Worm (Caenorhabditis elegans) whole organism, L4 larva: ENCODE results near the gene col-39.
A peak's percentile ranks its signal among the peaks of the same experiment; 100 is the strongest.

Experiments used
- D1046.2 ChIP-seq: fragments of 200-800 bp; sonication (Bioruptor generic); IDR thresholded peaks from 2 replicates; pipeline ENCODE4 v1.3.6; 2022; ENCODE audit warnings: missing genetic modification characterization, missing compliant biosample characterization
- F37D6.2 ChIP-seq: sonication (generic microtip); optimal IDR thresholded peaks from 2 replicates; lab custom pipeline; 2016; ENCODE audit warnings: mild to moderate bottlenecking, missing genetic modification characterization, missing compliant biosample characterization
- F44E2.7 ChIP-seq: fragments of 200-800 bp; sonication (Bioruptor generic); IDR thresholded peaks from 2 replicates; pipeline ENCODE4 v2.1.2; 2022; ENCODE audit warnings: missing genetic modification characterization, missing compliant biosample characterization
- F49E8.2 ChIP-seq: sonication (generic microtip); optimal IDR thresholded peaks from 2 replicates; lab custom pipeline; 2016; ENCODE audit warnings: missing compliant biosample characterization, mild to moderate bottlenecking, missing genetic modification characterization, borderline replicate concordance
- Y48G9A.11 ChIP-seq: fragments of 200-800 bp; sonication (Bioruptor generic); IDR thresholded peaks from 2 replicates; pipeline ENCODE4 v1.3.6; 2022; ENCODE audit warnings: missing genetic modification reagents, missing genetic modification characterization, missing compliant biosample characterization
- aha-1 ChIP-seq: fragments of 150-350 bp; peaks from one replicate; lab custom pipeline; 2014; ENCODE audit warnings: missing biosample characterization, missing genetic modification characterization
- aly-2 ChIP-seq: sonication (generic microtip); optimal IDR thresholded peaks from 2 replicates; lab custom pipeline; 2018; ENCODE audit warnings: missing biosample characterization, missing genetic modification characterization
- arid-1 ChIP-seq: fragments of 200-800 bp; sonication (Bioruptor generic); conservative IDR thresholded peaks from 2 replicates; pipeline ENCODE4 v1.3.6; 2022; ENCODE audit warnings: missing genetic modification reagents, missing genetic modification characterization, missing compliant biosample characterization
- ceh-44 ChIP-seq: fragments of 200-800 bp; sonication (Bioruptor generic); IDR thresholded peaks from 2 replicates; pipeline ENCODE4 v1.3.6; 2022; ENCODE audit warnings: missing genetic modification reagents, missing genetic modification characterization, missing compliant biosample characterization
- ceh-62 ChIP-seq: sonication (generic microtip); optimal IDR thresholded peaks from 2 replicates; lab custom pipeline; 2017; ENCODE audit warnings: missing biosample characterization, missing genetic modification characterization
- daf-16 ChIP-seq, 3 experiments: sonication (generic microtip); optimal IDR thresholded peaks; 2 replicates each; lab custom pipeline; 2016 to 2017; ENCODE audit warnings: missing genetic modification characterization in 3 of 3, missing genetic modification reagents in 3 of 3, mild to moderate bottlenecking in 2 of 3, missing compliant biosample characterization in 2 of 3, missing biosample characterization in 1 of 3, moderate library complexity in 1 of 3
- dmd-6 ChIP-seq: fragments of 200-800 bp; sonication (Bioruptor generic); IDR thresholded peaks from 2 replicates; pipeline ENCODE4 v1.3.6; 2022; ENCODE audit warnings: missing genetic modification reagents, missing genetic modification characterization, missing compliant biosample characterization
- egl-27 ChIP-seq: sonication (generic microtip); optimal IDR thresholded peaks from 3 replicates; lab custom pipeline; 2017; ENCODE audit warnings: missing biosample characterization, missing genetic modification reagents, missing genetic modification characterization
- fos-1 ChIP-seq: fragments of 150-350 bp; optimal IDR thresholded peaks from 2 replicates; lab custom pipeline; 2014; ENCODE audit warnings: missing biosample characterization, missing genetic modification characterization
- hmg-1.1 ChIP-seq: fragments of 200-800 bp; sonication (Bioruptor generic); IDR thresholded peaks from 2 replicates; pipeline ENCODE4 v1.3.6; 2022; ENCODE audit warnings: missing genetic modification reagents, missing genetic modification characterization, missing compliant biosample characterization
- lin-13 ChIP-seq: fragments of 150-350 bp; optimal IDR thresholded peaks from 2 replicates; lab custom pipeline; 2014; ENCODE audit warnings: missing biosample characterization, missing genetic modification reagents, missing genetic modification characterization
- lin-15B ChIP-seq: fragments of 150-350 bp; sonication (generic microtip); optimal IDR thresholded peaks from 3 replicates; lab custom pipeline; 2014; ENCODE audit warnings: missing biosample characterization, missing genetic modification characterization
- lin-38 ChIP-seq: fragments of 200-800 bp; sonication (Bioruptor generic); IDR thresholded peaks from 2 replicates; pipeline ENCODE4 v1.3.6; 2022; ENCODE audit warnings: missing genetic modification reagents, missing genetic modification characterization, missing compliant biosample characterization
- lir-3 ChIP-seq: sonication (generic microtip); optimal IDR thresholded peaks from 2 replicates; lab custom pipeline; 2016; ENCODE audit warnings: mild to moderate bottlenecking, missing genetic modification characterization, missing compliant biosample characterization
- lsy-2 ChIP-seq, 2 experiments: fragments of 150-350 bp in 1 of 2; sonication (generic microtip) in 1 of 2; optimal IDR thresholded peaks; 2 replicates each; lab custom pipeline; 2014 to 2017; ENCODE audit warnings: missing biosample characterization in 2 of 2, missing genetic modification characterization in 2 of 2
- madf-5 ChIP-seq, 2 experiments: fragments of 200-800 bp; sonication (Bioruptor generic); IDR thresholded peaks; 2 replicates each; pipeline ENCODE4 v1.3.6; 2022; ENCODE audit warnings: missing compliant biosample characterization in 2 of 2, missing genetic modification characterization in 2 of 2
- madf-9 ChIP-seq: fragments of 200-800 bp; sonication (Bioruptor generic); conservative IDR thresholded peaks from 2 replicates; pipeline ENCODE4 v1.3.6; 2022; ENCODE audit warnings: missing genetic modification reagents, missing genetic modification characterization, missing compliant biosample characterization
- mep-1 ChIP-seq: fragments of 150-350 bp; sonication (generic microtip); optimal IDR thresholded peaks from 3 replicates; lab custom pipeline; 2014; ENCODE audit warnings: missing biosample characterization, missing genetic modification characterization
- mxl-2 ChIP-seq: fragments of 200-800 bp; sonication (Bioruptor generic); conservative IDR thresholded peaks from 2 replicates; pipeline ENCODE4 v1.3.6; 2022; ENCODE audit warnings: missing genetic modification reagents, missing genetic modification characterization, missing compliant biosample characterization
- mxl-3 ChIP-seq: fragments of 200-800 bp; sonication (Bioruptor generic); optimal IDR thresholded peaks from 2 replicates; lab custom pipeline; 2018; ENCODE audit warnings: mild to moderate bottlenecking, missing genetic modification characterization, missing compliant biosample characterization
- nhr-11 ChIP-seq: fragments of 150-350 bp; optimal IDR thresholded peaks from 2 replicates; lab custom pipeline; 2014; ENCODE audit warnings: missing biosample characterization, missing genetic modification characterization
- nhr-237 ChIP-seq: sonication (generic microtip); optimal IDR thresholded peaks from 2 replicates; lab custom pipeline; 2017; ENCODE audit warnings: missing biosample characterization, missing genetic modification characterization
- nhr-28 ChIP-seq: fragments of 150-350 bp; optimal IDR thresholded peaks from 2 replicates; lab custom pipeline; 2014; ENCODE audit warnings: missing biosample characterization, missing genetic modification characterization
- nhr-42 ChIP-seq: fragments of 200-800 bp; sonication (Bioruptor generic); IDR thresholded peaks from 2 replicates; pipeline ENCODE4 v1.3.6; 2022; ENCODE audit warnings: missing genetic modification characterization, missing compliant biosample characterization
- nhr-48 ChIP-seq: sonication (generic microtip); optimal IDR thresholded peaks from 2 replicates; lab custom pipeline; 2016; ENCODE audit warnings: mild to moderate bottlenecking, missing genetic modification characterization, missing compliant biosample characterization
- nhr-6 ChIP-seq: fragments of 150-350 bp; optimal IDR thresholded peaks from 2 replicates; lab custom pipeline; 2014; ENCODE audit warnings: missing biosample characterization, missing genetic modification characterization
- nhr-76 ChIP-seq: fragments of 150-350 bp; optimal IDR thresholded peaks from 2 replicates; lab custom pipeline; 2014; ENCODE audit warnings: missing biosample characterization, missing genetic modification characterization
- nhr-77 ChIP-seq: fragments of 150-350 bp; optimal IDR thresholded peaks from 2 replicates; lab custom pipeline; 2014; ENCODE audit warnings: missing biosample characterization, missing genetic modification characterization
- ztf-11 ChIP-seq: fragments of 150-350 bp; optimal IDR thresholded peaks from 2 replicates; lab custom pipeline; 2014; ENCODE audit warnings: missing biosample characterization, missing genetic modification characterization

Gene col-39

DNA sequence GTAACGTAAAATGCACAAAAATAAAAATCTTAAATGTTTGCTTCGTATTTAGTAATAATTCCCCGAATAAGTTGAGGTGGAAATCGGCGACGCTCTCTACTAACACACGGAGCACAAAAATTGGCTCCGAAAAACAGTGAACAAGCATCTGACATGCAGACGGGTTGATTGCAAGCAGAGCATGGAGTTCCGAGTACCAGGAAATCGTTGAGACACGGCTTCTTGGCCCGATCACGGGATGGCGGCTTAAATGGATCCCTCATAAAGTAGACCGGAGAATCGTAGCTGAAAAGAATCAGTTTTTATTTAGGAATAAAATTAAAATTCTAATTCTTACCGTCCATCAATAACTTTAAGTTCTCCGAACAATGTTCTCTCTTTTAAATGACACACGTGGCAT, 42.4 kb upstream of the col-39 start:
- TF ChIP-seq nhr-6 = no peak
- TF ChIP-seq nhr-77 (tag; lab: Kevin White, UChicago) = no peak
- no peak for TF ChIP-seq D1046.2
- no peak for TF ChIP-seq lin-13 (GFP tag; lab: Kevin White, UChicago)
- no peak for TF ChIP-seq nhr-76 (tag; lab: Kevin White, UChicago)
- no peak for TF ChIP-seq F37D6.2
- no peak for TF ChIP-seq arid-1
- no peak for TF ChIP-seq dmd-6 (GFP tag; lab: Robert Waterston, UW)
- peak; percentile 86 for TF ChIP-seq aha-1 (tag; lab: Kevin White, UChicago)
- TF ChIP-seq, all 104 proteins: peak for 1

DNA sequence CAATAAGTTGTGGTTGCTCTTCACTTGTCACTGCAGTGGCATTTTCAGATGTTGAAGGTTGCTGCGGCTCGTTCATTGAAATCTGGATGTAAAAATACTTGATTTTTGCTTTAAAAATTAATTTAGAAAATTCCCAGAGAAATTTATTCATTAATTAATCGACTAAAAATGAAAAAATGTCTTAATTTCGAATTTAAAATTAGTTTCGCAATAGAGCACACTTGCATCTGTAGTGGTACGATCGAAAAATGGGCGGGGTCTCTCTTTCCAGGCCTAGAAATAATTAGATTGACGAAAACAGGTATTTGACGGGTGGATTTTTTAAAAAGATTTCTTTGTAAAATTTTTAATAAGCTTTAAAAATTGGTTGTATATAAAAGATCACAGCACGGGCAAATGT, 42.0 kb upstream of the col-39 start, which contains the start of gene D2089.8:
TSS of gene D2089.8 (minus strand) at position 84 of the 400 bp plus-strand sequence.
- TF ChIP-seq madf-9 (no peak), lin-38 (GFP tag; lab: Robert Waterston, UW) (peak; percentile 88)

DNA sequence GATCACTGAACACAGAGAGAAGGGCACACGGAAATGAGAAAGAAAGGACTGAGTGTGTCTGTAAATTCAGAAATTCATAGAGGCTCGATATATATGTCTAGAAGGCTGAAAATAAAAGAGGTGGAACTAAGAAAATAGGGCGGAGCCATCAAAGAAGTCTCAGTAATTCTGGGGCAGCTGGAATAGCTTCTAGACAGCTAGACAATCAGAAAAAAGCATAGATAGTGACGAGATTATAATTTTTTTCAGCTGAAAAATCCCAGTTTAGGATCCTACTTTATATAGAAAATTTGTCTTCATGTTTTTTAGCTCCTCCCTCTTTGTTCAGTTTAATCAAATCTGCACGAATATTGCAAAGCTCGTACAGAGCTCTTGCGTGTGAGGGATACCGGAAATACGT, 39.7 kb upstream of the col-39 start, which contains the start of gene D2089.3:
TSS of gene D2089.3 (minus strand) at position 101 of the 400 bp plus-strand sequence.
- TF ChIP-seq daf-16 (GFP tag; optimal IDR thresholded peaks at IDR 0.05; lab: Kevin White, UChicago) (no peak), daf-16 (tag; optimal IDR thresholded peaks at IDR 0.05; lab: Kevin White, UChicago) (no peak), mxl-3 (GFP tag; lab: Kevin White, UChicago) (no peak), nhr-11 (no peak), nhr-42 (GFP tag; lab: Robert Waterston, UW) (no peak), aly-2 (tag; lab: Kevin White, UChicago) (no peak), ceh-44 (GFP tag; lab: Robert Waterston, UW) (no peak), aha-1 (tag; lab: Kevin White, UChicago) (peak; percentile 66), lir-3 (no peak)

DNA sequence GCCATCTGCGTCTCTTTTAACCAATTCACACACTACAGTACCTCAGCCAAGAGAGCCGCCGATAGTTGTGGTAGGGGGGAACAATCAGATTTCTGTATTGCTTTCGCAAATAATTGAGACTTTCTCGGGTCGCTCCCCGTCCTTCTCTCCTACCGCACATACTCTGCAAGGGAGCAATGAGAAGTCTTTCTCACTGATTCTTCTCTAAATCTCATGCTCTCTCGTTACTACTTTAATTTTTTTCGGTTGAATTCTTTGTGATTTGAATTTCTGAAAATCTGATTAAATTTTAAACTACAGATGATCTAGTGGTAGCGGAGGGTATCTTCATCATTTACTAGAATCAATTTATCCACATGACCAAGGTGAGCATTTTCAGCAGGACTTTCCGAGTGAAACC, 29.4 kb upstream of the col-39 start, which contains the start of gene ptb-1:
TSS of gene ptb-1 (plus strand) at position 301 of the 400 bp plus-strand sequence.
- no peak for TF ChIP-seq mxl-2 (GFP tag; lab: Robert Waterston, UW)
- TF ChIP-seq egl-27 (tag; lab: Kevin White, UChicago) = no peak
- TF ChIP-seq F44E2.7 (GFP tag; lab: Robert Waterston, UW) = no peak
- no peak for TF ChIP-seq madf-5 (GFP tag; IDR thresholded peaks at IDR 0.05; lab: Robert Waterston, UW)
- no peak for TF ChIP-seq nhr-237 (tag; lab: Kevin White, UChicago)
- no peak for TF ChIP-seq dmd-6 (GFP tag; lab: Robert Waterston, UW)
- no peak for TF ChIP-seq hmg-1.1 (GFP tag; lab: Robert Waterston, UW)
- TF ChIP-seq Y48G9A.11 = no peak
- TF ChIP-seq fos-1 (tag; lab: Kevin White, UChicago) = no peak
- no peak for TF ChIP-seq ztf-11 (tag; lab: Kevin White, UChicago)
- TF ChIP-seq lin-38 (GFP tag; lab: Robert Waterston, UW) = no peak
- TF ChIP-seq lsy-2 (tag; optimal IDR thresholded peaks at IDR 0.05; lab: Kevin White, UChicago) = no peak
- TF ChIP-seq F49E8.2 (tag; lab: Kevin White, UChicago) = no peak

DNA sequence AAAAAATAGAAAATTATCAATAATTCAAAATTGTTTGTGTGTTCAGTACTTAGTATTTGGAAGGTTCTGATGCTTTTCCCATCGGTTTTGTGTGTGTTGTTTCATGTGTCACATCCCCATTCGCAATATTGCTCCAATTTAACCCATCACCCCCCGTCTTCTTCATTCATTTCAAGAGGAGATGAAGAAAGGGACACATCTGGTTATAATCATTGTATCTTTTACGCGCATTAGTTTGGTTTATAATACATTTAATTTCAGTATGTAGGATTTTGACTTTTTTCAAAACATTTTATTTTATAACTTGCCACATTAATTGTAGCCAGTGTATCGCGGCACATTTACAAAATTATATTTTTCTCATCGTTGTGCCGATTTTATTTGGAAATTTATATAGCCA, 24.6 kb upstream of the col-39 start:
- no peak for TF ChIP-seq nhr-77 (tag; lab: Kevin White, UChicago)
- no peak for TF ChIP-seq arid-1
- TF ChIP-seq nhr-48 (tag; lab: Kevin White, UChicago) = no peak
- TF ChIP-seq nhr-28 = no peak
- no peak for TF ChIP-seq mep-1 (tag; lab: Kevin White, UChicago)
- TF ChIP-seq lin-15B = no peak
- TF ChIP-seq ceh-62 (tag; lab: Kevin White, UChicago) = no peak
